Worm (Caenorhabditis elegans) whole organism, young adult: Measurements from ENCODE around the gene pho-11.
A peak's percentile ranks its signal among the peaks of the same experiment; 100 is the strongest.

ENCODE experiments used
- B0019.2 ChIP-seq: fragments of 200-800 bp; sonication (Bioruptor generic); conservative IDR thresholded peaks from 2 replicates; pipeline ENCODE4 v1.3.6; 2022; ENCODE audit warnings: missing genetic modification reagents, missing genetic modification characterization, missing compliant biosample characterization
- B0336.3 ChIP-seq: fragments of 200-800 bp; sonication (Bioruptor generic); IDR thresholded peaks from 2 replicates; pipeline ENCODE4 v1.3.6; 2022; ENCODE audit warnings: missing genetic modification characterization, missing compliant biosample characterization
- D2030.7 ChIP-seq: fragments of 200-800 bp; sonication (Bioruptor generic); IDR thresholded peaks from 2 replicates; pipeline ENCODE4 v1.3.6; 2022; ENCODE audit warnings: missing genetic modification reagents, missing genetic modification characterization, missing compliant biosample characterization
- F22D6.2 ChIP-seq: sonication (generic microtip); optimal IDR thresholded peaks from 2 replicates; lab custom pipeline; 2016; ENCODE audit warnings: mild to moderate bottlenecking, missing genetic modification characterization, missing compliant biosample characterization
- F23B12.7 ChIP-seq: sonication (generic microtip); optimal IDR thresholded peaks from 2 replicates; lab custom pipeline; 2017; ENCODE audit warnings: missing genetic modification characterization, mild to moderate bottlenecking, missing compliant biosample characterization, antibody characterized with exemption, moderate library complexity; ENCODE audit not compliant: insufficient read depth
- F39B2.1 ChIP-seq: fragments of 200-800 bp; sonication (Bioruptor generic); IDR thresholded peaks from 2 replicates; pipeline ENCODE4 v1.3.6; 2022; ENCODE audit warnings: missing genetic modification reagents, missing genetic modification characterization, missing compliant biosample characterization
- F52B5.7 ChIP-seq: sonication (generic microtip); optimal IDR thresholded peaks from 2 replicates; lab custom pipeline; 2016; ENCODE audit warnings: mild to moderate bottlenecking, missing genetic modification characterization, missing compliant biosample characterization
- F55B11.4 ChIP-seq: sonication (generic microtip); optimal IDR thresholded peaks from 2 replicates; lab custom pipeline; 2016; ENCODE audit warnings: missing compliant biosample characterization, missing genetic modification characterization, borderline replicate concordance; ENCODE audit not compliant: insufficient read depth
- F57C9.4 ChIP-seq: sonication (generic microtip); optimal IDR thresholded peaks from 2 replicates; lab custom pipeline; 2017; ENCODE audit warnings: mild to moderate bottlenecking, missing genetic modification characterization, missing compliant biosample characterization
- K12H6.12 ChIP-seq: fragments of 200-800 bp; sonication (Bioruptor generic); optimal IDR thresholded peaks from 2 replicates; lab custom pipeline; 2018; ENCODE audit warnings: mild to moderate bottlenecking, missing genetic modification characterization, missing compliant biosample characterization
- T07F8.4 ChIP-seq: sonication (generic microtip); optimal IDR thresholded peaks from 2 replicates; lab custom pipeline; 2016; ENCODE audit warnings: mild to moderate bottlenecking, missing genetic modification characterization, moderate library complexity, missing compliant biosample characterization
- T26A5.8 ChIP-seq: sonication (generic microtip); optimal IDR thresholded peaks from 2 replicates; lab custom pipeline; 2016; ENCODE audit warnings: missing genetic modification characterization, missing compliant biosample characterization
- ZK185.1 ChIP-seq: sonication (generic microtip); optimal IDR thresholded peaks from 2 replicates; lab custom pipeline; 2016; ENCODE audit warnings: mild to moderate bottlenecking, missing genetic modification characterization, missing compliant biosample characterization; ENCODE audit not compliant: poor library complexity, severe bottlenecking
- bed-1 ChIP-seq: fragments of 200-800 bp; sonication (Bioruptor generic); IDR thresholded peaks from 2 replicates; pipeline ENCODE4 v1.3.6; 2022; ENCODE audit warnings: missing genetic modification reagents, missing genetic modification characterization, missing compliant biosample characterization
- cebp-1 ChIP-seq, 2 experiments: fragments of 200-800 bp in 1 of 2; sonication (Bioruptor generic) in 1 of 2; sonication (generic microtip) in 1 of 2; IDR thresholded peaks in 1 of 2; optimal IDR thresholded peaks in 1 of 2; 2 replicates each; pipeline versions ENCODE4 v1.3.6 to Lab custom; 2017 to 2022; ENCODE audit warnings: missing compliant biosample characterization in 2 of 2, missing genetic modification characterization in 2 of 2, mild to moderate bottlenecking in 1 of 2, missing genetic modification reagents in 1 of 2, moderate library complexity in 1 of 2
- ceh-27 ChIP-seq: fragments of 200-800 bp; sonication (Bioruptor generic); optimal IDR thresholded peaks from 2 replicates; lab custom pipeline; 2018; ENCODE audit warnings: mild to moderate bottlenecking, missing genetic modification characterization, moderate library complexity, missing compliant biosample characterization
- ceh-40 ChIP-seq: fragments of 200-800 bp; sonication (Bioruptor generic); IDR thresholded peaks from 2 replicates; pipeline ENCODE4 v1.3.6; 2022; ENCODE audit warnings: missing genetic modification characterization, missing compliant biosample characterization
- ceh-79 ChIP-seq: sonication (generic microtip); optimal IDR thresholded peaks from 2 replicates; lab custom pipeline; 2017; ENCODE audit warnings: mild to moderate bottlenecking, missing genetic modification characterization, missing compliant biosample characterization
- ceh-91 ChIP-seq: fragments of 200-800 bp; sonication (Bioruptor generic); IDR thresholded peaks from 2 replicates; pipeline ENCODE4 v1.3.6; 2022; ENCODE audit warnings: missing genetic modification reagents, missing genetic modification characterization, missing compliant biosample characterization
- chd-7 ChIP-seq: sonication (generic microtip); optimal IDR thresholded peaks from 2 replicates; lab custom pipeline; 2016; ENCODE audit warnings: mild to moderate bottlenecking, missing genetic modification characterization, moderate library complexity, missing compliant biosample characterization
- die-1 ChIP-seq: sonication (generic microtip); optimal IDR thresholded peaks from 2 replicates; lab custom pipeline; 2016; ENCODE audit warnings: missing genotype, mild to moderate bottlenecking, missing genetic modification characterization, missing compliant biosample characterization
- dpff-1 ChIP-seq: sonication (generic microtip); optimal IDR thresholded peaks from 2 replicates; lab custom pipeline; 2017; ENCODE audit warnings: mild to moderate bottlenecking, missing genetic modification characterization, missing compliant biosample characterization
- dpl-1 ChIP-seq: fragments of 150-350 bp; optimal IDR thresholded peaks from 2 replicates; lab custom pipeline; 2014; ENCODE audit warnings: missing biosample characterization, missing genetic modification reagents, missing genetic modification characterization
- fkh-3 ChIP-seq: sonication (generic microtip); optimal IDR thresholded peaks from 2 replicates; lab custom pipeline; 2016; ENCODE audit warnings: mild to moderate bottlenecking, missing genetic modification characterization, missing compliant biosample characterization
- gei-17 ChIP-seq: fragments of 200-800 bp; sonication (Bioruptor generic); optimal IDR thresholded peaks from 2 replicates; lab custom pipeline; 2018; ENCODE audit warnings: mild to moderate bottlenecking, missing genetic modification characterization, missing compliant biosample characterization
- hlh-26 ChIP-seq: fragments of 200-800 bp; sonication (Bioruptor generic); conservative IDR thresholded peaks from 2 replicates; pipeline ENCODE4 v1.3.6; 2022; ENCODE audit warnings: missing genetic modification reagents, missing genetic modification characterization, missing compliant biosample characterization
- hsf-1 ChIP-seq: fragments of 200-800 bp; sonication (Bioruptor generic); IDR thresholded peaks from 2 replicates; pipeline ENCODE4 v1.3.6; 2022; ENCODE audit warnings: missing genetic modification reagents, missing genetic modification characterization, missing compliant biosample characterization
- let-526 ChIP-seq: fragments of 200-800 bp; sonication (Bioruptor generic); IDR thresholded peaks from 2 replicates; pipeline ENCODE4 v1.3.6; 2022; ENCODE audit warnings: missing genetic modification reagents, missing genetic modification characterization, missing compliant biosample characterization
- lin-26 ChIP-seq: fragments of 200-800 bp; sonication (Bioruptor generic); IDR thresholded peaks from 2 replicates; pipeline ENCODE4 v1.3.6; 2022; ENCODE audit warnings: missing genetic modification reagents, missing genetic modification characterization, missing compliant biosample characterization
- lin-40 ChIP-seq: sonication (generic microtip); optimal IDR thresholded peaks from 2 replicates; lab custom pipeline; 2016; ENCODE audit warnings: missing genetic modification characterization, mild to moderate bottlenecking, missing compliant biosample characterization, missing genotype, missing genetic modification reagents
- madf-8 ChIP-seq: fragments of 200-800 bp; sonication (Bioruptor generic); conservative IDR thresholded peaks from 2 replicates; pipeline ENCODE4 v1.3.6; 2022; ENCODE audit warnings: missing genetic modification reagents, missing genetic modification characterization, missing compliant biosample characterization
- mxl-1 ChIP-seq: sonication (generic microtip); optimal IDR thresholded peaks from 2 replicates; lab custom pipeline; 2016; ENCODE audit warnings: missing genetic modification characterization, missing compliant biosample characterization
- nfya-1 ChIP-seq: sonication (generic microtip); optimal IDR thresholded peaks from 2 replicates; lab custom pipeline; 2017; ENCODE audit warnings: antibody characterized with exemption, missing compliant biosample characterization, missing genetic modification characterization, borderline replicate concordance; ENCODE audit not compliant: insufficient read depth
- nhr-179 ChIP-seq: sonication (generic microtip); optimal IDR thresholded peaks from 2 replicates; lab custom pipeline; 2016; ENCODE audit warnings: mild to moderate bottlenecking, missing genetic modification characterization, missing compliant biosample characterization
- nhr-80 ChIP-seq: sonication (generic microtip); optimal IDR thresholded peaks from 2 replicates; lab custom pipeline; 2016; ENCODE audit warnings: missing genetic modification characterization, missing compliant biosample characterization
- pbrm-1 ChIP-seq: fragments of 200-800 bp; sonication (Bioruptor generic); IDR thresholded peaks from 2 replicates; pipeline ENCODE4 v1.3.6; 2022; ENCODE audit warnings: missing genetic modification reagents, missing genetic modification characterization, missing compliant biosample characterization
- rpc-1 ChIP-seq, 2 experiments: fragments of 150-350 bp in 1 of 2; sonication (generic microtip) in 1 of 2; optimal IDR thresholded peaks; 2 replicates each; lab custom pipeline; 2014 to 2018; ENCODE audit warnings: missing biosample characterization in 1 of 2, missing genetic modification characterization in 1 of 2, missing genetic modification reagents in 1 of 2, missing genotype in 1 of 2
- sea-2 ChIP-seq: fragments of 200-800 bp; sonication (Bioruptor generic); IDR thresholded peaks from 2 replicates; pipeline ENCODE4 v1.3.6; 2022; ENCODE audit warnings: missing genetic modification characterization, missing compliant biosample characterization
- snpc-1.1 ChIP-seq: sonication (generic microtip); optimal IDR thresholded peaks from 2 replicates; lab custom pipeline; 2017; ENCODE audit warnings: missing genetic modification characterization, mild to moderate bottlenecking, missing compliant biosample characterization, antibody characterized with exemption, moderate library complexity, missing genotype, missing genetic modification reagents; ENCODE audit not compliant: insufficient read depth
- snpc-1.3 ChIP-seq: sonication (generic microtip); optimal IDR thresholded peaks from 2 replicates; lab custom pipeline; 2017; ENCODE audit warnings: missing genetic modification characterization, mild to moderate bottlenecking, missing compliant biosample characterization, antibody characterized with exemption, moderate library complexity, missing genotype, missing genetic modification reagents; ENCODE audit not compliant: insufficient read depth
- tbp1 ChIP-seq: fragments of 200-800 bp; sonication (Bioruptor generic); optimal IDR thresholded peaks from 2 replicates; lab custom pipeline; 2018; ENCODE audit warnings: mild to moderate bottlenecking, missing genetic modification characterization, missing compliant biosample characterization
- zim-3 ChIP-seq: sonication (generic microtip); optimal IDR thresholded peaks from 2 replicates; lab custom pipeline; 2017; ENCODE audit warnings: mild to moderate bottlenecking, missing genetic modification characterization, moderate library complexity, missing compliant biosample characterization
- ztf-22 ChIP-seq: fragments of 200-800 bp; sonication (Bioruptor generic); optimal IDR thresholded peaks from 2 replicates; lab custom pipeline; 2018; ENCODE audit warnings: mild to moderate bottlenecking, missing genetic modification characterization, moderate library complexity, missing compliant biosample characterization
- ztf-25 ChIP-seq: fragments of 200-800 bp; sonication (Bioruptor generic); IDR thresholded peaks from 2 replicates; pipeline ENCODE4 v1.3.6; 2022; ENCODE audit warnings: missing genetic modification reagents, missing genetic modification characterization, missing compliant biosample characterization
- ztf-28 ChIP-seq: fragments of 200-800 bp; sonication (Bioruptor generic); IDR thresholded peaks from 2 replicates; pipeline ENCODE4 v1.3.6; 2022; ENCODE audit warnings: missing genetic modification reagents, missing genetic modification characterization, missing compliant biosample characterization

The pho-11 gene

DNA sequence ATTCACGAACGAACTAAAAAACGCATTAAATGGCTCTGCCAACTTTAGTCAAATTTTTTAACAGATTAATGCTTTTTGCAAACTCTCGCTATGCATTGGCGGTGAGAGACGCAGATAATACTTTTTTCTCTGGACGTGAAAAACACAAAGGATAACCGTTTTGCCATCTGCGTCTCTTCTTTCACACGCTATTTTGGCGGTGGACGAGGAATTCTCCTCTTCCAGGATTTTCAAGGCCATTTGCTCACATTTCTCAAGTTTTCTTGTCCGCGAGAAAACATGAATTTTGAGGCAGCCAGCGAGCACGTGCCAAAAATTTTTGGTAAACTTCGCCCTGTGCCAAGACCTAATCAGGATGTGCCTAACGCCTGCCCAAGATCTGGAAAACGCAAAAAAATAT is 637 bp upstream of the pho-11 start (continued):
- TF ChIP-seq T07F8.4 (tag; lab: Kevin White, UChicago) (no peak), F22D6.2 (tag; lab: Kevin White, UChicago) (no peak)
- TF ChIP-seq, all 124 proteins: peak for 14

DNA sequence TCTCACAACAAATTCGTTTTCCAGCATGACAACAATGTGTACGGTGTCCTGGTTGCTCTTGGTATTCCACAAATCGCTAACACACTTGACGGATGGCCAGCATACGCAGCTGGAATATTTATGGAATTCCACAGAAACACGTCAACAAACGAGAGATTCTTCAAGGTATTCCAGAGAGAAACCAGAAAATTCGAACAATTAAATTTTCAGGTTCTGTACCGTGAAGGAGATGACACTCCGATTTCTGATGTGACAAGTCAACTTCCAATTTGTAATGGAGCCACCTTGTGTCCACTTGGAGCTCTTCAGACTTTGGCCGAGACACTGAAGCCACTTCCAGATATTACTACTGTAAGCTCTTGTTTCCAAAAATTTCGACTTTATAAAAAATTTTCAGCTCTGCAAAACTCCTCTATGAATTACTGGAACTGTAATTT is 2.3 kb downstream of the pho-11 start:
- no peak for TF ChIP-seq gei-17 (GFP tag; lab: Kevin White, UChicago)
- TF ChIP-seq hlh-26 (GFP tag; lab: Robert Waterston, UW): no peak
- peak; percentile 21 for TF ChIP-seq ztf-22 (GFP tag; lab: Kevin White, UChicago)
- peak; percentile 72 for TF ChIP-seq dpff-1 (tag; lab: Kevin White, UChicago)
- 0 out of 2 replicates have a peak, but pooled peaks have one; percentile 22 for TF ChIP-seq B0336.3
- no peak for TF ChIP-seq T26A5.8
- TF ChIP-seq ceh-40 (GFP tag; lab: Robert Waterston, UW): 0 out of 2 replicates have a peak, but pooled peaks have one; percentile 22
- no peak for TF ChIP-seq D2030.7 (GFP tag; lab: Robert Waterston, UW)
- TF ChIP-seq F57C9.4 (tag; lab: Kevin White, UChicago): no peak
- TF ChIP-seq fkh-3 (tag; lab: Kevin White, UChicago): no peak
- no peak for TF ChIP-seq K12H6.12 (tag; lab: Kevin White, UChicago)
- TF ChIP-seq hsf-1 (GFP tag; lab: Robert Waterston, UW): 0 out of 2 replicates have a peak, but pooled peaks have one; percentile 20
- TF ChIP-seq madf-8: no peak
- no peak for TF ChIP-seq let-526 (GFP tag; lab: Robert Waterston, UW)
- no peak for TF ChIP-seq cebp-1 (GFP tag; IDR thresholded peaks at IDR 0.05; lab: Robert Waterston, UW)
- TF ChIP-seq cebp-1 (tag; optimal IDR thresholded peaks at IDR 0.05; lab: Kevin White, UChicago): peak; percentile 41
- no peak for TF ChIP-seq sea-2 (GFP tag; lab: Robert Waterston, UW)
- no peak for TF ChIP-seq nfya-1 (tag; lab: Kevin White, UChicago)
- TF ChIP-seq F23B12.7 (tag; lab: Kevin White, UChicago): peak; percentile 2
- no peak for TF ChIP-seq mxl-1 (tag; lab: Kevin White, UChicago)
- TF ChIP-seq pbrm-1 (GFP tag; lab: Robert Waterston, UW): 0 out of 2 replicates have a peak, but pooled peaks have one; percentile 14
- TF ChIP-seq snpc-1.3 (tag; lab: Kevin White, UChicago): no peak
- TF ChIP-seq bed-1 (GFP tag; lab: Robert Waterston, UW): no peak
- TF ChIP-seq lin-40: peak; percentile 60
- no peak for TF ChIP-seq snpc-1.1 (tag; lab: Kevin White, UChicago)
- peak; percentile 8 for TF ChIP-seq zim-3 (tag; lab: Kevin White, UChicago)
- TF ChIP-seq ceh-79 (tag; lab: Kevin White, UChicago): peak; percentile 48
- TF ChIP-seq rpc-1 (optimal IDR thresholded peaks at IDR 0.05; lab: Kevin White, UChicago): no peak
- no peak for TF ChIP-seq rpc-1 (tag; optimal IDR thresholded peaks at IDR 0.05; lab: Kevin White, UChicago)
- no peak for TF ChIP-seq nhr-179 (tag; lab: Kevin White, UChicago)
- TF ChIP-seq F39B2.1 (GFP tag; lab: Robert Waterston, UW): no peak
- peak; percentile 18 for TF ChIP-seq nhr-80 (tag; lab: Kevin White, UChicago)
- TF ChIP-seq B0019.2: no peak
- TF ChIP-seq tbp1 (GFP tag; lab: Kevin White, UChicago): peak; percentile 41
- no peak for TF ChIP-seq ztf-28 (GFP tag; lab: Robert Waterston, UW)
- TF ChIP-seq lin-26: peak; percentile 54; the same call in 1 of the 2 replicates
- TF ChIP-seq dpl-1 (GFP tag; lab: Kevin White, UChicago): no peak
- no peak for TF ChIP-seq ceh-91
- TF ChIP-seq ceh-27 (GFP tag; lab: Kevin White, UChicago): no peak
- TF ChIP-seq F52B5.7 (tag; lab: Kevin White, UChicago): peak; percentile 20
- TF ChIP-seq ztf-25 (GFP tag; lab: Robert Waterston, UW): no peak
- TF ChIP-seq F55B11.4 (tag; lab: Kevin White, UChicago): no peak
- peak; percentile 40 for TF ChIP-seq die-1 (tag; lab: Kevin White, UChicago)
- peak; percentile 10 for TF ChIP-seq chd-7 (tag; lab: Kevin White, UChicago)
- peak; percentile 59 for TF ChIP-seq ZK185.1 (tag; lab: Kevin White, UChicago)
